Worm (Caenorhabditis elegans) whole organism, L2 larva: ENCODE measurements around the gene sfxn-1.1.

ENCODE experiments used
- blmp-1 ChIP-seq: sonication (generic microtip); optimal IDR thresholded peaks from 2 replicates; lab custom pipeline; 2017; ENCODE audit warnings: missing genetic modification characterization, mild to moderate bottlenecking, missing compliant biosample characterization, antibody characterized with exemption, moderate library complexity; ENCODE audit not compliant: insufficient read depth
- lsy-2 ChIP-seq, 2 experiments: fragments of 150-350 bp in 1 of 2; sonication (generic microtip) in 1 of 2; optimal IDR thresholded peaks; 2 replicates each; lab custom pipeline; 2014 to 2017; ENCODE audit warnings: missing biosample characterization in 2 of 2, missing genetic modification characterization in 2 of 2
- peb-1 ChIP-seq: fragments of 150-350 bp; optimal IDR thresholded peaks from 2 replicates; lab custom pipeline; 2014; ENCODE audit warnings: missing biosample characterization, missing genetic modification characterization
- snpc-4 ChIP-seq: fragments of 150-350 bp; optimal IDR thresholded peaks from 2 replicates; lab custom pipeline; 2014; ENCODE audit warnings: missing biosample characterization, missing genetic modification characterization
- unc-39 ChIP-seq: fragments of 150-350 bp; optimal IDR thresholded peaks from 2 replicates; lab custom pipeline; 2014; ENCODE audit warnings: missing biosample characterization, missing genetic modification characterization
- zag-1 ChIP-seq: fragments of 150-350 bp; optimal IDR thresholded peaks from 2 replicates; lab custom pipeline; 2014; ENCODE audit warnings: missing biosample characterization, missing genetic modification characterization
- ztf-4 ChIP-seq: fragments of 150-350 bp; optimal IDR thresholded peaks from 2 replicates; lab custom pipeline; 2014; ENCODE audit warnings: missing biosample characterization, missing genetic modification characterization

ce11 chrII:9542785-9543184 lies 24.1 kb upstream of the sfxn-1.1 start, which contains the start of gene sra-4:
- TF ChIP-seq peb-1 (tag; lab: Kevin White, UChicago) (no peak), blmp-1 (tag; lab: Kevin White, UChicago) (no peak), zag-1 (tag; lab: Kevin White, UChicago) (no peak), snpc-4 (tag; lab: Kevin White, UChicago) (no peak), ztf-4 (no peak), lsy-2 (tag; optimal IDR thresholded peaks at IDR 0.05; lab: Kevin White, UChicago) (no peak), unc-39 (tag; lab: Kevin White, UChicago) (no peak)
